Fruit fly (Drosophila melanogaster) whole organism, prepupa: Measurements from ENCODE around the gene CHES-1-like.

ENCODE experiments used
- Blimp-1 ChIP-seq: fragments of 200-800 bp; sonication (Bioruptor generic); optimal IDR thresholded peaks from 3 replicates; lab custom pipeline; 2017; ENCODE audit warnings: missing biosample characterization, missing genetic modification characterization, mild to moderate bottlenecking, moderate library complexity, missing genetic modification reagents
- CG10631 ChIP-seq: fragments of 200-800 bp; sonication (Bioruptor generic); optimal IDR thresholded peaks from 2 replicates; lab custom pipeline; 2016; ENCODE audit warnings: missing biosample characterization, missing genetic modification characterization
- CG10669 ChIP-seq: fragments of 200-800 bp; sonication (Bioruptor generic); optimal IDR thresholded peaks from 3 replicates; lab custom pipeline; 2018; ENCODE audit warnings: missing biosample characterization, mild to moderate bottlenecking, missing genetic modification characterization, moderate library complexity
- CG11294 ChIP-seq: fragments of 200-800 bp; sonication (Bioruptor generic); IDR thresholded peaks from 2 replicates; pipeline ENCODE4 v1.3.6; 2022; ENCODE audit warnings: missing biosample characterization, missing genetic modification characterization
- CG11762 ChIP-seq: fragments of 200-800 bp; sonication (Bioruptor generic); optimal IDR thresholded peaks from 3 replicates; lab custom pipeline; 2016; ENCODE audit warnings: missing biosample characterization, missing genetic modification characterization; ENCODE audit not compliant: insufficient read depth
- CG15336 ChIP-seq: fragments of 200-800 bp; sonication (Bioruptor generic); IDR thresholded peaks from 2 replicates; pipeline ENCODE4 v1.3.6; 2022; ENCODE audit warnings: missing biosample characterization, missing genetic modification characterization
- CG31627 ChIP-seq: fragments of 200-800 bp; sonication (Bioruptor generic); optimal IDR thresholded peaks from 3 replicates; lab custom pipeline; 2016; ENCODE audit warnings: missing biosample characterization, missing genetic modification characterization
- CG32006 ChIP-seq: fragments of 200-800 bp; sonication (Bioruptor generic); optimal IDR thresholded peaks from 3 replicates; lab custom pipeline; 2017; ENCODE audit warnings: missing biosample characterization, mild to moderate bottlenecking, missing genetic modification characterization
- CG34406 ChIP-seq: fragments of 200-800 bp; sonication (Bioruptor generic); optimal IDR thresholded peaks from 3 replicates; lab custom pipeline; 2016; ENCODE audit warnings: missing biosample characterization, missing genetic modification characterization
- CG4318 ChIP-seq: fragments of 200-800 bp; sonication (Bioruptor generic); optimal IDR thresholded peaks from 3 replicates; lab custom pipeline; 2017; ENCODE audit warnings: missing biosample characterization, mild to moderate bottlenecking, missing genetic modification characterization
- CG6163 ChIP-seq: fragments of 200-800 bp; sonication (Bioruptor generic); IDR thresholded peaks from 3 replicates; pipeline ENCODE4 v1.3.6; 2022; ENCODE audit warnings: missing biosample characterization, missing genetic modification characterization
- CG6276 ChIP-seq: fragments of 200-800 bp; sonication (Bioruptor generic); optimal IDR thresholded peaks from 2 replicates; lab custom pipeline; 2017; ENCODE audit warnings: missing biosample characterization, mild to moderate bottlenecking, missing genetic modification characterization
- CG6854 ChIP-seq: fragments of 200-800 bp; sonication (Bioruptor generic); optimal IDR thresholded peaks from 2 replicates; lab custom pipeline; 2017; ENCODE audit warnings: missing biosample characterization, mild to moderate bottlenecking, missing genetic modification characterization
- CG8319 ChIP-seq: fragments of 200-800 bp; sonication (Bioruptor generic); optimal IDR thresholded peaks from 3 replicates; lab custom pipeline; 2016; ENCODE audit warnings: missing biosample characterization, missing genetic modification characterization
- CG8632 ChIP-seq: fragments of 200-800 bp; sonication (Bioruptor generic); optimal IDR thresholded peaks from 3 replicates; lab custom pipeline; 2016; ENCODE audit warnings: missing biosample characterization, missing genetic modification characterization
- CG9139 ChIP-seq: fragments of 200-800 bp; sonication (Bioruptor generic); optimal IDR thresholded peaks from 3 replicates; lab custom pipeline; 2017; ENCODE audit warnings: missing biosample characterization, mild to moderate bottlenecking, missing genetic modification characterization
- Eip78C ChIP-seq: fragments of 200-800 bp; sonication (Bioruptor generic); peaks from one replicate; lab custom pipeline; 2016; ENCODE audit warnings: missing biosample characterization, missing genetic modification characterization
- Ets21C ChIP-seq: fragments of 200-800 bp; sonication (Bioruptor generic); optimal IDR thresholded peaks from 3 replicates; lab custom pipeline; 2016; ENCODE audit warnings: missing biosample characterization, missing genetic modification characterization
- Gug ChIP-seq: fragments of 200-800 bp; sonication (Bioruptor generic); IDR thresholded peaks from 2 replicates; pipeline ENCODE4 v1.3.6; 2022; ENCODE audit warnings: missing biosample characterization, missing genetic modification characterization
- Hr39 ChIP-seq: fragments of 200-800 bp; sonication (Bioruptor generic); optimal IDR thresholded peaks from 2 replicates; lab custom pipeline; 2016; ENCODE audit warnings: missing biosample characterization, missing genetic modification characterization
- Hr4 ChIP-seq: fragments of 200-800 bp; sonication (Bioruptor generic); optimal IDR thresholded peaks from 3 replicates; lab custom pipeline; 2016; ENCODE audit warnings: missing biosample characterization, missing genetic modification characterization
- Lpt ChIP-seq: fragments of 200-800 bp; sonication (Bioruptor generic); optimal IDR thresholded peaks from 3 replicates; lab custom pipeline; 2016; ENCODE audit warnings: missing biosample characterization, missing genetic modification characterization
- Smox ChIP-seq: fragments of 200-800 bp; sonication (Bioruptor generic); optimal IDR thresholded peaks from 3 replicates; lab custom pipeline; 2016; ENCODE audit warnings: missing biosample characterization, missing genetic modification characterization
- Sox14 ChIP-seq: fragments of 200-800 bp; sonication (Bioruptor generic); optimal IDR thresholded peaks from 3 replicates; lab custom pipeline; 2016; ENCODE audit warnings: missing biosample characterization, missing genetic modification characterization
- Sox15 ChIP-seq: fragments of 200-800 bp; sonication (Bioruptor generic); optimal IDR thresholded peaks from 3 replicates; lab custom pipeline; 2016; ENCODE audit warnings: missing biosample characterization, missing genetic modification characterization
- achi ChIP-seq: fragments of 200-800 bp; sonication (Bioruptor generic); optimal IDR thresholded peaks from 3 replicates; lab custom pipeline; 2016; ENCODE audit warnings: missing biosample characterization, missing genetic modification characterization
- acj6 ChIP-seq: fragments of 200-800 bp; sonication (Bioruptor generic); optimal IDR thresholded peaks from 3 replicates; lab custom pipeline; 2016; ENCODE audit warnings: missing biosample characterization, missing genetic modification characterization
- cyc ChIP-seq: fragments of 200-800 bp; sonication (Bioruptor generic); optimal IDR thresholded peaks from 3 replicates; lab custom pipeline; 2016; ENCODE audit warnings: missing biosample characterization, missing genetic modification characterization
- dsx ChIP-seq: fragments of 200-800 bp; optimal IDR thresholded peaks from 3 replicates; lab custom pipeline; 2019; ENCODE audit warnings: missing biosample characterization, mild to moderate bottlenecking, missing genetic modification characterization, moderate library complexity; ENCODE audit not compliant: poor library complexity, severe bottlenecking
- eg ChIP-seq: fragments of 200-800 bp; sonication (Bioruptor generic); IDR thresholded peaks from 3 replicates; pipeline ENCODE4 v1.3.6; 2022; ENCODE audit warnings: missing biosample characterization, missing genetic modification characterization
- esn ChIP-seq: fragments of 200-800 bp; sonication (Bioruptor generic); optimal IDR thresholded peaks from 2 replicates; lab custom pipeline; 2016; ENCODE audit warnings: missing biosample characterization, mild to moderate bottlenecking, missing genetic modification characterization, moderate library complexity
- fd85E ChIP-seq: fragments of 200-800 bp; sonication (Bioruptor generic); optimal IDR thresholded peaks from 3 replicates; lab custom pipeline; 2016; ENCODE audit warnings: missing biosample characterization, missing genetic modification characterization
- fkh ChIP-seq: fragments of 200-800 bp; sonication (Bioruptor generic); optimal IDR thresholded peaks from 3 replicates; lab custom pipeline; 2017; ENCODE audit warnings: missing biosample characterization, mild to moderate bottlenecking, missing genetic modification characterization, moderate library complexity
- net ChIP-seq: fragments of 200-800 bp; sonication (Bioruptor generic); optimal IDR thresholded peaks from 3 replicates; lab custom pipeline; 2016; ENCODE audit warnings: missing biosample characterization, missing genetic modification characterization
- salr ChIP-seq, 2 experiments: fragments of 200-800 bp; sonication (Bioruptor generic); optimal IDR thresholded peaks; 3 replicates each; lab custom pipeline; 2016 to 2018; ENCODE audit warnings: missing biosample characterization in 2 of 2, missing genetic modification characterization in 2 of 2, mild to moderate bottlenecking in 1 of 2
- ss ChIP-seq, 2 experiments: fragments of 200-800 bp; sonication (Bioruptor generic); optimal IDR thresholded peaks; 2 replicates in 1 of 2; 3 replicates in 1 of 2; lab custom pipeline; 2017 to 2018; ENCODE audit warnings: mild to moderate bottlenecking in 2 of 2, missing biosample characterization in 2 of 2, missing genetic modification characterization in 2 of 2, moderate library complexity in 1 of 2
- topi ChIP-seq: fragments of 200-800 bp; sonication (Bioruptor generic); optimal IDR thresholded peaks from 3 replicates; lab custom pipeline; 2016; ENCODE audit warnings: missing biosample characterization, missing genetic modification characterization

CHES-1-like gene

dm6 chrX:7694868-7695267, 14.3 kb downstream of the CHES-1-like start (continued):
- TF ChIP-seq CG6163 (GFP tag; lab: Robert Waterston, UW) (peak; percentile 56; the same call in 2 of the 3 replicates), CG8632 (GFP tag; lab: Kevin White, UChicago) (no peak), Sox15 (GFP tag; lab: Kevin White, UChicago) (no peak), achi (GFP tag; lab: Kevin White, UChicago) (no peak), CG10669 (GFP tag; lab: Kevin White, UChicago) (peak; percentile 6), net (no peak), CG4318 (GFP tag; lab: Kevin White, UChicago) (no peak), salr (GFP tag; optimal IDR thresholded peaks at IDR 0.05; lab: Kevin White, UChicago) (peak in 1 of 2 experiments; percentile 40), CG9139 (GFP tag; lab: Kevin White, UChicago) (peak; percentile 45), Hr39 (GFP tag; lab: Kevin White, UChicago) (no peak), cyc (GFP tag; lab: Kevin White, UChicago) (no peak), Hr4 (GFP tag; lab: Kevin White, UChicago) (no peak), Gug (GFP tag; lab: Robert Waterston, UW) (no peak), topi (GFP tag; lab: Kevin White, UChicago) (no peak), Eip78C (GFP tag; lab: Kevin White, UChicago) (peak; percentile 76), Ets21C (no peak), CG10631 (GFP tag; lab: Kevin White, UChicago) (no peak), CG31627 (GFP tag; lab: Kevin White, UChicago) (no peak), CG11762 (GFP tag; lab: Kevin White, UChicago) (no peak), acj6 (GFP tag; lab: Kevin White, UChicago) (no peak), Smox (GFP tag; lab: Kevin White, UChicago) (no peak), CG34406 (GFP tag; lab: Kevin White, UChicago) (no peak), CG11294 (GFP tag; lab: Robert Waterston, UW) (no peak), CG6854 (peak; percentile 72), ss (GFP tag; optimal IDR thresholded peaks at IDR 0.05; lab: Kevin White, UChicago) (peak; percentile 40 to 73), Sox14 (GFP tag; lab: Kevin White, UChicago) (no peak), CG32006 (GFP tag; lab: Kevin White, UChicago) (no peak), fd85E (GFP tag; lab: Kevin White, UChicago) (no peak), Blimp-1 (GFP tag; lab: Kevin White, UChicago) (no peak), Lpt (GFP tag; lab: Kevin White, UChicago) (no peak), CG6276 (GFP tag; lab: Kevin White, UChicago) (no peak), dsx (GFP tag; lab: Kevin White, UChicago) (peak; percentile 41), esn (no peak)

dm6 chrX:7694207-7694606, 15.0 kb downstream of the CHES-1-like start:
- TF ChIP-seq CG15336 (GFP tag; lab: Robert Waterston, UW) (peak; percentile 27; the same call in 1 of the 2 replicates), eg (GFP tag; lab: Robert Waterston, UW) (0 out of 3 replicates have a peak, but pooled peaks have one; percentile 15), CG6276 (GFP tag; lab: Kevin White, UChicago) (no peak), CG8319 (no peak), Sox14 (GFP tag; lab: Kevin White, UChicago) (no peak), CG32006 (GFP tag; lab: Kevin White, UChicago) (no peak), Eip78C (GFP tag; lab: Kevin White, UChicago) (peak; percentile 16)

dm6 chrX:7693423-7693822, 15.8 kb downstream of the CHES-1-like start:
- TF ChIP-seq CG32006 (GFP tag; lab: Kevin White, UChicago): peak; percentile 23
- TF ChIP-seq CG11762 (GFP tag; lab: Kevin White, UChicago): no peak
- peak; percentile 36 for TF ChIP-seq Hr4 (GFP tag; lab: Kevin White, UChicago)
- peak; percentile 34 for TF ChIP-seq fkh (GFP tag; lab: Kevin White, UChicago)
- TF ChIP-seq, all 60 proteins: peak for 3
